Worm (Caenorhabditis elegans) whole organism, L2 larva: ENCODE measurements around the gene str-121.

Experiments
- F13H6.1 ChIP-seq: sonication (generic microtip); optimal IDR thresholded peaks from 2 replicates; lab custom pipeline; 2016; ENCODE audit warnings: missing genetic modification characterization, missing compliant biosample characterization
- alr-1 ChIP-seq: fragments of 150-350 bp; optimal IDR thresholded peaks from 2 replicates; lab custom pipeline; 2014; ENCODE audit warnings: missing biosample characterization, missing genetic modification characterization
- aly-2 ChIP-seq: fragments of 150-350 bp; optimal IDR thresholded peaks from 2 replicates; lab custom pipeline; 2014; ENCODE audit warnings: missing biosample characterization, missing genetic modification characterization
- ama-1 ChIP-seq: fragments of 150-350 bp; optimal IDR thresholded peaks from 2 replicates; lab custom pipeline; 2018; ENCODE audit warnings: inconsistent platforms
- blmp-1 ChIP-seq: sonication (generic microtip); optimal IDR thresholded peaks from 2 replicates; lab custom pipeline; 2017; ENCODE audit warnings: missing genetic modification characterization, mild to moderate bottlenecking, missing compliant biosample characterization, antibody characterized with exemption, moderate library complexity; ENCODE audit not compliant: insufficient read depth
- ceh-16 ChIP-seq: fragments of 150-350 bp; optimal IDR thresholded peaks from 2 replicates; lab custom pipeline; 2014; ENCODE audit warnings: missing biosample characterization, missing genetic modification characterization
- ceh-82 ChIP-seq: fragments of 150-350 bp; optimal IDR thresholded peaks from 2 replicates; lab custom pipeline; 2014; ENCODE audit warnings: missing biosample characterization, missing genetic modification characterization
- crh-2 ChIP-seq: sonication (generic microtip); optimal IDR thresholded peaks from 2 replicates; lab custom pipeline; 2017; ENCODE audit warnings: missing biosample characterization, missing genetic modification characterization
- dmd-4 ChIP-seq: sonication (generic microtip); optimal IDR thresholded peaks from 2 replicates; lab custom pipeline; 2017; ENCODE audit warnings: missing biosample characterization, missing genetic modification characterization
- egl-27 ChIP-seq: sonication (generic microtip); optimal IDR thresholded peaks from 3 replicates; lab custom pipeline; 2017; ENCODE audit warnings: missing biosample characterization, missing genetic modification reagents, missing genetic modification characterization
- elt-1 ChIP-seq: fragments of 150-350 bp; optimal IDR thresholded peaks from 2 replicates; lab custom pipeline; 2014; ENCODE audit warnings: missing biosample characterization, missing genetic modification characterization
- elt-3 ChIP-seq: sonication (generic microtip); optimal IDR thresholded peaks from 2 replicates; lab custom pipeline; 2017; ENCODE audit warnings: missing biosample characterization, missing genetic modification characterization
- gmeb-1 ChIP-seq: fragments of 150-350 bp; optimal IDR thresholded peaks from 2 replicates; lab custom pipeline; 2014; ENCODE audit warnings: missing biosample characterization, missing genetic modification characterization
- lin-11 ChIP-seq: fragments of 150-350 bp; sonication (generic microtip); optimal IDR thresholded peaks from 2 replicates; lab custom pipeline; 2014; ENCODE audit warnings: missing biosample characterization, missing genetic modification characterization, inconsistent platforms, mixed read lengths
- lin-13 ChIP-seq: fragments of 150-350 bp; optimal IDR thresholded peaks from 2 replicates; lab custom pipeline; 2014; ENCODE audit warnings: missing biosample characterization, missing genetic modification reagents, missing genetic modification characterization
- lin-39 ChIP-seq: fragments of 150-350 bp; optimal IDR thresholded peaks from 2 replicates; lab custom pipeline; 2014; ENCODE audit warnings: missing biosample characterization, missing genetic modification reagents, missing genetic modification characterization
- lsy-2 ChIP-seq, 2 experiments: fragments of 150-350 bp in 1 of 2; sonication (generic microtip) in 1 of 2; optimal IDR thresholded peaks; 2 replicates each; lab custom pipeline; 2014 to 2017; ENCODE audit warnings: missing biosample characterization in 2 of 2, missing genetic modification characterization in 2 of 2
- mbf-1 ChIP-seq: sonication (generic microtip); optimal IDR thresholded peaks from 2 replicates; lab custom pipeline; 2017; ENCODE audit warnings: missing biosample characterization, missing genetic modification characterization
- mdl-1 ChIP-seq, 2 experiments: fragments of 150-350 bp in 1 of 2; sonication (generic microtip) in 1 of 2; optimal IDR thresholded peaks; 2 replicates each; lab custom pipeline; 2017; ENCODE audit warnings: missing biosample characterization in 2 of 2, missing genetic modification characterization in 2 of 2
- nhr-10 ChIP-seq: sonication (generic microtip); optimal IDR thresholded peaks from 2 replicates; lab custom pipeline; 2017; ENCODE audit warnings: missing biosample characterization, missing genetic modification characterization
- nhr-11 ChIP-seq: fragments of 150-350 bp; optimal IDR thresholded peaks from 2 replicates; lab custom pipeline; 2014; ENCODE audit warnings: missing biosample characterization, missing genetic modification characterization
- nhr-12 ChIP-seq: fragments of 150-350 bp; optimal IDR thresholded peaks from 2 replicates; lab custom pipeline; 2014; ENCODE audit warnings: missing biosample characterization, missing genetic modification characterization
- nhr-21 ChIP-seq: fragments of 150-350 bp; optimal IDR thresholded peaks from 2 replicates; lab custom pipeline; 2014; ENCODE audit warnings: missing biosample characterization, missing genetic modification characterization
- nhr-23 ChIP-seq: fragments of 150-350 bp; optimal IDR thresholded peaks from 2 replicates; lab custom pipeline; 2014; ENCODE audit warnings: missing biosample characterization, missing genetic modification reagents, missing genetic modification characterization
- nhr-237 ChIP-seq: fragments of 150-350 bp; optimal IDR thresholded peaks from 2 replicates; lab custom pipeline; 2014; ENCODE audit warnings: missing biosample characterization, missing genetic modification characterization
- nhr-25 ChIP-seq: fragments of 150-350 bp; sonication (generic microtip); optimal IDR thresholded peaks from 3 replicates; lab custom pipeline; 2014; ENCODE audit warnings: missing biosample characterization, missing genetic modification characterization
- nhr-6 ChIP-seq: fragments of 150-350 bp; optimal IDR thresholded peaks from 2 replicates; lab custom pipeline; 2014; ENCODE audit warnings: missing biosample characterization, missing genetic modification characterization
- nhr-77 ChIP-seq: fragments of 150-350 bp; optimal IDR thresholded peaks from 2 replicates; lab custom pipeline; 2014; ENCODE audit warnings: missing biosample characterization, missing genetic modification characterization
- peb-1 ChIP-seq: fragments of 150-350 bp; optimal IDR thresholded peaks from 2 replicates; lab custom pipeline; 2014; ENCODE audit warnings: missing biosample characterization, missing genetic modification characterization
- sem-4 ChIP-seq: fragments of 150-350 bp; optimal IDR thresholded peaks from 2 replicates; lab custom pipeline; 2014; ENCODE audit warnings: missing biosample characterization, missing genetic modification reagents, missing genetic modification characterization
- skn-1 ChIP-seq: sonication (generic microtip); optimal IDR thresholded peaks from 2 replicates; lab custom pipeline; 2017; ENCODE audit warnings: missing biosample characterization, missing genetic modification characterization
- sma-3 ChIP-seq: sonication (generic microtip); optimal IDR thresholded peaks from 2 replicates; lab custom pipeline; 2016; ENCODE audit warnings: missing genetic modification reagents, missing genetic modification characterization, missing compliant biosample characterization
- sma-9 ChIP-seq, 2 experiments: fragments of 150-350 bp in 1 of 2; sonication (generic microtip) in 1 of 2; optimal IDR thresholded peaks; 2 replicates each; lab custom pipeline; 2014 to 2016; ENCODE audit warnings: missing genetic modification characterization in 2 of 2, mild to moderate bottlenecking in 1 of 2, missing biosample characterization in 1 of 2, missing compliant biosample characterization in 1 of 2, missing genetic modification reagents in 1 of 2, moderate library complexity in 1 of 2
- snpc-4 ChIP-seq: fragments of 150-350 bp; optimal IDR thresholded peaks from 2 replicates; lab custom pipeline; 2014; ENCODE audit warnings: missing biosample characterization, missing genetic modification characterization
- unc-39 ChIP-seq: fragments of 150-350 bp; optimal IDR thresholded peaks from 2 replicates; lab custom pipeline; 2014; ENCODE audit warnings: missing biosample characterization, missing genetic modification characterization
- unc-62 ChIP-seq: fragments of 150-350 bp; optimal IDR thresholded peaks from 2 replicates; lab custom pipeline; 2014; ENCODE audit warnings: missing biosample characterization, missing genetic modification reagents, missing genetic modification characterization
- ztf-11 ChIP-seq: sonication (generic microtip); optimal IDR thresholded peaks from 2 replicates; lab custom pipeline; 2017; ENCODE audit warnings: missing biosample characterization, missing genetic modification characterization

The str-121 gene

DNA sequence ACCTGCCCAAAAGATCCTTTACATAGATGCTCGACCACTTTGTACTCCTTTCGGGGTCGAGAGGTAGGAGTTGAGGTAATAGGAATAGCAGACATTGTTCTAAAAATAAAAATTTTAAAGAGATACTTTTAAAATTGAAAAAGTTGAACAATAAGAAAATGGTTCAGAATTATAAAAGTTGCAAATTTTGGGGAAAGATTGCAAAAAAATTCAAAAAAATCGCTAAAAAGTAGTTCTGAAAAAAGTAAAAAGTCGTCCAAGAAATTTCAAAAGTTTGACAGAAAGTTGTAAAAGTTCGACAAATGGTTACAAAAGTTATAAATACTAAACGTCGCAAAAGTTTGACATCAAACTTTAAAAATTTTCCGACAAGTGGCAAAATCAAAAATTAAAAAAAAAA lies 16.4 kb downstream of the str-121 start, which contains the start of gene R02C2.1:
TSS of gene R02C2.1 (minus strand) at position 101 of the 400 bp plus-strand sequence.
- no peak for TF ChIP-seq skn-1 (tag; lab: Kevin White, UChicago)
- no peak for TF ChIP-seq elt-1 (tag; lab: Kevin White, UChicago)
- TF ChIP-seq ceh-82 (tag; lab: Kevin White, UChicago) = no peak
- no peak for TF ChIP-seq elt-3
- no peak for TF ChIP-seq unc-62 (GFP tag; lab: Kevin White, UChicago)
- TF ChIP-seq nhr-12 (tag; lab: Kevin White, UChicago) = no peak
- no peak for TF ChIP-seq gmeb-1
- no peak for TF ChIP-seq sma-9 (GFP tag; optimal IDR thresholded peaks at IDR 0.05; lab: Kevin White, UChicago)
- no peak for TF ChIP-seq sma-9 (tag; optimal IDR thresholded peaks at IDR 0.05; lab: Kevin White, UChicago)

DNA sequence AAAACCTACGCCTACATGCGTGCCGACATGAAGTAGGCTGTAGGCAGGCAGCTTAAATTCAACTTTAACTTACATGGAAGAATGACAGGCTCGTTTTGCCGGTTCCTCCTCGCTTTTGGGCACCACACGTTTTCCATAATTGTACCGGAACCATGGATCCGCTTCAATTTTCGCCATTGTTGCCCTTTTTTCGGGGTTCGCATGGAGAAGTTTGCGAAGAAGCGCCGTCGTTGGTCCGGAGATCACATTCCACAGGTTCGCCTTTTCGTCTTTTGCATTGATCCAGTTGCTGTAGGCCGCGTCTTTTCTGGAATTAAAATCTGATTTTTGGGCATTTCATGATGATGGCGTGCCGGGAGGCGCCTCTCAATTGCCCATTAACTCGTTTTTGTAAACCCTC lies 17.5 kb downstream of the str-121 start:
- TF ChIP-seq ceh-16 (tag; lab: Kevin White, UChicago) (no peak), nhr-11 (no peak), egl-27 (tag; lab: Kevin White, UChicago) (no peak), lin-11 (tag; lab: Kevin White, UChicago) (no peak), gmeb-1 (no peak)
- TF ChIP-seq, all 48 proteins: peak for 0

DNA sequence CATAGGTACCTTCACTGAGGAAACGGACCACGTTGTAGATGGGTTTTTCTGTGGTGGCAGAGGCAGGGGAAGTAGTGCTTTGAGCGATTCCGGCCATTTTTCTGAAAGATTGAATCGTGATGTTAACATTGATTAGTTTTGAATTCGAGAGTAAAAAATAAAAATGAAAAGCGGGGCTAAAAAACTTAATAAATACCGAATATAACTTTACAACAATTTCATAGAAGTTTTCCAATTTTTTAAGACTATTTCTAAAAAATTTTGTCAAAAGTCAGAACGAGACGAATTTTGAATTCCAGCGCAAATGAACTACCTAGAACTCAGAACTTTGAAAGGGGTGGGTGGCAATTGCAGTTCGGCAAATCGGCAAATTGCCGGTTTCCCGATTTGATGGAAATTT lies 19.9 kb downstream of the str-121 start, which contains the start of gene kin-33:
TSS of gene kin-33 (minus strand) at position 101 of the 400 bp plus-strand sequence.
- no peak for TF ChIP-seq mbf-1
- TF ChIP-seq nhr-23 (tag; lab: Kevin White, UChicago) = no peak
- TF ChIP-seq aly-2 = no peak
- TF ChIP-seq lin-39 = no peak
- no peak for TF ChIP-seq lsy-2 (tag; optimal IDR thresholded peaks at IDR 0.05; lab: Kevin White, UChicago)
- TF ChIP-seq ama-1 = no peak
- no peak for TF ChIP-seq dmd-4 (tag; lab: Kevin White, UChicago)
- no peak for TF ChIP-seq peb-1 (tag; lab: Kevin White, UChicago)
- no peak for TF ChIP-seq lin-13 (GFP tag; lab: Kevin White, UChicago)
- TF ChIP-seq nhr-21 = no peak
- TF ChIP-seq ztf-11 = no peak
- no peak for TF ChIP-seq sem-4

DNA sequence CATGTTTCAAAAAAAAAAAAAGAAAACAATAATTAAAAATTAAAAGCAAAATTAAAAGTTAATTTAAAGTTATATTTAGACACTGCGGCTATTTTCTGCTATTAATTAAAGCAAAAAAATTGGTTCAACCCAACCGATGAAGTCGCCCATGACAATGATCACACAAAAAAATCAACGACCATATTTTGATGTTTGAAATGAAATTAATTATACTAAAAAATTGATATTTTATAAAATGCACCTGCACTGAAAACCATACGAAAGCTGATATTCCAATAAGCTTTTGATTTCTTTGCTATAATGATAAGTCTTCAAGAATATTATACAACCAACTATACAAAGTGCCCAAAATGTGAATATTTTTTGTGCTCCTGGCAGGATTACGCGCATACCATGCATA lies 34.9 kb downstream of the str-121 start, which contains the start of gene srh-80:
TSS of gene srh-80 (plus strand) at position 301 of the 400 bp plus-strand sequence.
- TF ChIP-seq nhr-10 (tag; lab: Kevin White, UChicago) = no peak
- no peak for TF ChIP-seq nhr-12 (tag; lab: Kevin White, UChicago)
- TF ChIP-seq lsy-2 (tag; optimal IDR thresholded peaks at IDR 0.05; lab: Kevin White, UChicago) = no peak
- no peak for TF ChIP-seq nhr-25 (tag; lab: Kevin White, UChicago)
- no peak for TF ChIP-seq unc-39 (tag; lab: Kevin White, UChicago)
- no peak for TF ChIP-seq mbf-1
- no peak for TF ChIP-seq nhr-11
- TF ChIP-seq lin-39 = no peak

DNA sequence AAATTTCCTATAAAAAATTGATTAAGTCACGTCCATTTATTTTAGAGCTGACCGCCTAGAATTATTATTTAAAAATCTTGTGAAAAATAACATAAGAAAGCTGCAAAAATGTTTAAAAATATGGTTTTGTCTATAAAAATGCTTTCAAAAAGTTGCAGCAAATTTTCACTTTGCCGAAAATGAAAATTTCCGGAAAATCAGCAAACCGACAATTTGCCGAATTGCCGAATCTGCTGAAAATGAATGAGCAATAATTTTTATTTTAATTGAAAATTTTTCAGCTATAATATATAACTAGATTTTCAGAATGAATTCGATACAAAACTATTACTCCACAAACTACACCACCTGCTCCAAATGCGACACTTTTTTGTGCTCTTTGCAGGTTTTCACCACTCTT lies 37.6 kb downstream of the str-121 start, which contains the start of gene srh-78:
TSS of gene srh-78 (plus strand) at position 301 of the 400 bp plus-strand sequence.
- TF ChIP-seq sma-3 (no peak), egl-27 (tag; lab: Kevin White, UChicago) (no peak), F13H6.1 (tag; lab: Kevin White, UChicago) (no peak), ztf-11 (no peak), ceh-82 (tag; lab: Kevin White, UChicago) (no peak), nhr-11 (no peak), sem-4 (no peak), alr-1 (tag; lab: Kevin White, UChicago) (no peak), snpc-4 (no peak), mdl-1 (tag; optimal IDR thresholded peaks at IDR 0.05; lab: Kevin White, UChicago) (no peak), elt-3 (no peak), nhr-21 (no peak), nhr-6 (tag; lab: Kevin White, UChicago) (no peak), crh-2 (no peak), blmp-1 (tag; lab: Kevin White, UChicago) (no peak), gmeb-1 (no peak), nhr-77 (tag; lab: Kevin White, UChicago) (no peak), sma-9 (GFP tag; optimal IDR thresholded peaks at IDR 0.05; lab: Kevin White, UChicago) (no peak), sma-9 (tag; optimal IDR thresholded peaks at IDR 0.05; lab: Kevin White, UChicago) (no peak), lin-39 (no peak), nhr-237 (no peak)
